Fruit fly (Drosophila melanogaster) whole organism, embryonic: ENCODE measurements around the gene ND-39.
A peak's percentile ranks its signal among the peaks of the same experiment; 100 is the strongest.

ENCODE experiments used
- Bgb ChIP-seq: fragments of 200-800 bp; sonication (Bioruptor generic); IDR thresholded peaks from 2 replicates; pipeline ENCODE4 v1.3.6; 2022; ENCODE audit warnings: missing biosample characterization, missing genetic modification characterization; ENCODE audit not compliant: partially characterized antibody
- C15 ChIP-seq: fragments of 200-800 bp; sonication (Bioruptor generic); IDR thresholded peaks from 3 replicates; pipeline ENCODE4 v1.3.6; 2022; ENCODE audit warnings: missing biosample characterization, missing genetic modification characterization
- CG10209 ChIP-seq: fragments of 200-800 bp; sonication (Bioruptor generic); optimal IDR thresholded peaks from 3 replicates; lab custom pipeline; 2017; ENCODE audit warnings: missing biosample characterization, mild to moderate bottlenecking, missing genetic modification characterization, missing genetic modification reagents
- CG12071 ChIP-seq: fragments of 200-800 bp; sonication (Bioruptor generic); optimal IDR thresholded peaks from 3 replicates; lab custom pipeline; 2018; ENCODE audit warnings: missing biosample characterization, mild to moderate bottlenecking, missing genetic modification characterization
- CG12659 ChIP-seq: fragments of 200-800 bp; sonication (Bioruptor generic); optimal IDR thresholded peaks from 3 replicates; lab custom pipeline; 2017; ENCODE audit warnings: mild to moderate bottlenecking, missing biosample characterization, missing genetic modification reagents, missing genetic modification characterization
- CG13775 ChIP-seq: fragments of 200-800 bp; sonication (Bioruptor generic); optimal IDR thresholded peaks from 3 replicates; lab custom pipeline; 2017; ENCODE audit warnings: missing biosample characterization, mild to moderate bottlenecking, missing genetic modification characterization
- CG14965 ChIP-seq: fragments of 200-800 bp; sonication (Bioruptor generic); optimal IDR thresholded peaks from 2 replicates; lab custom pipeline; 2016; ENCODE audit warnings: missing biosample characterization, missing genetic modification characterization, borderline replicate concordance
- CG15011 ChIP-seq: fragments of 200-800 bp; sonication (Bioruptor generic); optimal IDR thresholded peaks from 3 replicates; lab custom pipeline; 2018; ENCODE audit warnings: missing biosample characterization, mild to moderate bottlenecking, missing genetic modification characterization
- CG15601 ChIP-seq: fragments of 200-800 bp; sonication (Bioruptor generic); optimal IDR thresholded peaks from 3 replicates; lab custom pipeline; 2019; ENCODE audit warnings: missing biosample characterization, mild to moderate bottlenecking, missing genetic modification characterization, moderate library complexity
- CG15696 ChIP-seq: fragments of 200-800 bp; sonication (Bioruptor generic); optimal IDR thresholded peaks from 2 replicates; lab custom pipeline; 2019; ENCODE audit warnings: missing biosample characterization, mild to moderate bottlenecking, missing genetic modification characterization, moderate library complexity
- CG16813 ChIP-seq: fragments of 200-800 bp; sonication (Bioruptor generic); IDR thresholded peaks from 3 replicates; pipeline ENCODE4 v1.3.6; 2022; ENCODE audit warnings: missing biosample characterization, missing genetic modification characterization; ENCODE audit not compliant: partially characterized antibody
- CG18599 ChIP-seq: fragments of 200-800 bp; sonication (Bioruptor generic); optimal IDR thresholded peaks from 3 replicates; lab custom pipeline; 2017; ENCODE audit warnings: missing biosample characterization, missing genetic modification characterization, mild to moderate bottlenecking, moderate library complexity, missing genetic modification reagents
- CG2116 ChIP-seq: fragments of 200-800 bp; sonication (Bioruptor generic); optimal IDR thresholded peaks from 3 replicates; lab custom pipeline; 2018; ENCODE audit warnings: missing biosample characterization, mild to moderate bottlenecking, missing genetic modification characterization
- CG2120 ChIP-seq: fragments of 200-800 bp; sonication (Bioruptor generic); optimal IDR thresholded peaks from 3 replicates; lab custom pipeline; 2016; ENCODE audit warnings: missing biosample characterization, missing genetic modification characterization
- CG31388 ChIP-seq: fragments of 200-800 bp; sonication (Bioruptor generic); optimal IDR thresholded peaks from 2 replicates; lab custom pipeline; 2016; ENCODE audit warnings: missing biosample characterization, missing genetic modification characterization
- CG5953 ChIP-seq: fragments of 200-800 bp; sonication (Bioruptor generic); IDR thresholded peaks from 2 replicates; pipeline ENCODE4 v1.3.6; 2022; ENCODE audit warnings: missing biosample characterization, missing genetic modification characterization
- CG6854 ChIP-seq: fragments of 200-800 bp; sonication (Bioruptor generic); optimal IDR thresholded peaks from 3 replicates; lab custom pipeline; 2017; ENCODE audit warnings: missing biosample characterization, mild to moderate bottlenecking, missing genetic modification characterization
- CG7786 ChIP-seq: fragments of 200-800 bp; sonication (Bioruptor generic); optimal IDR thresholded peaks from 2 replicates; lab custom pipeline; 2016; ENCODE audit warnings: missing biosample characterization, missing genetic modification characterization
- CG8281 ChIP-seq: fragments of 200-800 bp; sonication (Bioruptor generic); optimal IDR thresholded peaks from 2 replicates; lab custom pipeline; 2018; ENCODE audit warnings: missing biosample characterization, mild to moderate bottlenecking, missing genetic modification characterization, moderate library complexity
- CG8359 ChIP-seq: fragments of 200-800 bp; sonication (Bioruptor generic); optimal IDR thresholded peaks from 2 replicates; lab custom pipeline; 2017; ENCODE audit warnings: missing biosample characterization, mild to moderate bottlenecking, missing genetic modification characterization, borderline replicate concordance
- CG8924 ChIP-seq: fragments of 200-800 bp; optimal IDR thresholded peaks from 3 replicates; lab custom pipeline; 2019; ENCODE audit warnings: missing biosample characterization, mild to moderate bottlenecking, missing genetic modification characterization, moderate library complexity
- CHES-1-like ChIP-seq: fragments of 200-800 bp; sonication (Bioruptor generic); optimal IDR thresholded peaks from 2 replicates; lab custom pipeline; 2016; ENCODE audit warnings: missing biosample characterization, missing genetic modification characterization
- E2f2 ChIP-seq: fragments of 200-800 bp; sonication (Bioruptor generic); IDR thresholded peaks from 2 replicates; pipeline ENCODE4 v1.3.6; 2022; ENCODE audit warnings: missing biosample characterization, missing genetic modification characterization
- Eip74EF ChIP-seq, 2 experiments: fragments of 200-800 bp in 1 of 2; fragments of >200 bp in 1 of 2; sonication (Bioruptor generic) in 1 of 2; optimal IDR thresholded peaks; 2 replicates each; lab custom pipeline; 2017 to 2019; ENCODE audit warnings: missing biosample characterization in 2 of 2, missing genetic modification characterization in 2 of 2, mild to moderate bottlenecking in 1 of 2, moderate library complexity in 1 of 2
- Ets65A ChIP-seq: fragments of 200-800 bp; sonication (Bioruptor generic); peaks from one replicate; lab custom pipeline; 2016; ENCODE audit warnings: missing biosample characterization, missing genetic modification characterization
- Gsc ChIP-seq: fragments of 200-800 bp; sonication (Bioruptor generic); IDR thresholded peaks from 2 replicates; pipeline ENCODE4 v1.3.6; 2022; ENCODE audit warnings: missing biosample characterization, missing genetic modification characterization
- HLH3B ChIP-seq: fragments of 200-800 bp; sonication (Bioruptor generic); IDR thresholded peaks from 2 replicates; pipeline ENCODE4 v1.3.6; 2022; ENCODE audit warnings: missing biosample characterization, missing genetic modification characterization
- Hey ChIP-seq: fragments of 200-800 bp; sonication (Bioruptor generic); optimal IDR thresholded peaks from 3 replicates; lab custom pipeline; 2018; ENCODE audit warnings: missing biosample characterization, mild to moderate bottlenecking, missing genetic modification characterization
- Mad ChIP-seq: fragments of 200-800 bp; sonication (Bioruptor generic); optimal IDR thresholded peaks from 2 replicates; lab custom pipeline; 2016; ENCODE audit warnings: missing biosample characterization, missing genetic modification characterization
- Myb ChIP-seq: fragments of 200-800 bp; sonication (Bioruptor generic); optimal IDR thresholded peaks from 2 replicates; lab custom pipeline; 2016; ENCODE audit warnings: missing biosample characterization, missing genetic modification characterization
- Pdp1 ChIP-seq, 2 experiments: fragments of 200-800 bp; sonication (Bioruptor generic); optimal IDR thresholded peaks; 3 replicates each; lab custom pipeline; 2016; ENCODE audit warnings: missing biosample characterization in 2 of 2, missing genetic modification characterization in 2 of 2, mild to moderate bottlenecking in 1 of 2, moderate library complexity in 1 of 2
- Poxn ChIP-seq: fragments of 200-800 bp; sonication (Bioruptor generic); IDR thresholded peaks from 2 replicates; pipeline ENCODE4 v1.3.6; 2022; ENCODE audit warnings: missing biosample characterization, missing genetic modification characterization
- Xrp1 ChIP-seq: fragments of 200-800 bp; sonication (Bioruptor generic); IDR thresholded peaks from 2 replicates; pipeline ENCODE4 v1.3.6; 2022; ENCODE audit warnings: missing biosample characterization, missing genetic modification characterization
- bigmax ChIP-seq: fragments of 200-800 bp; sonication (Bioruptor generic); optimal IDR thresholded peaks from 2 replicates; lab custom pipeline; 2018; ENCODE audit warnings: missing biosample characterization, mild to moderate bottlenecking, missing genetic modification characterization
- da ChIP-seq: fragments of 200-800 bp; sonication (Bioruptor generic); optimal IDR thresholded peaks from 2 replicates; lab custom pipeline; 2016; ENCODE audit warnings: missing biosample characterization, missing genetic modification characterization
- ewg ChIP-seq: fragments of 200-800 bp; sonication (Bioruptor generic); optimal IDR thresholded peaks from 3 replicates; lab custom pipeline; 2017; ENCODE audit warnings: mild to moderate bottlenecking, missing biosample characterization, missing genetic modification reagents, missing genetic modification characterization
- fd102C ChIP-seq: fragments of 200-800 bp; sonication (Bioruptor generic); optimal IDR thresholded peaks from 2 replicates; lab custom pipeline; 2018; ENCODE audit warnings: missing biosample characterization, mild to moderate bottlenecking, missing genetic modification characterization, moderate library complexity
- gsb ChIP-seq: fragments of 200-800 bp; sonication (Bioruptor generic); IDR thresholded peaks from 2 replicates; pipeline ENCODE4 v1.3.6; 2022; ENCODE audit warnings: missing biosample characterization, missing genetic modification characterization
- jigr1 ChIP-seq: fragments of 200-800 bp; sonication (Bioruptor generic); IDR thresholded peaks from 3 replicates; pipeline ENCODE4 v1.3.6; 2022; ENCODE audit warnings: missing biosample characterization, missing genetic modification characterization
- ken ChIP-seq: fragments of 200-800 bp; sonication (Bioruptor generic); IDR thresholded peaks from 3 replicates; pipeline ENCODE4 v1.3.6; 2022; ENCODE audit warnings: missing biosample characterization, missing genetic modification characterization
- lilli ChIP-seq: fragments of 200-800 bp; sonication (Bioruptor generic); optimal IDR thresholded peaks from 3 replicates; lab custom pipeline; 2016; ENCODE audit warnings: missing biosample characterization, missing genetic modification characterization
- luna ChIP-seq: fragments of 200-800 bp; sonication (Bioruptor generic); optimal IDR thresholded peaks from 2 replicates; lab custom pipeline; 2016; ENCODE audit warnings: missing biosample characterization, missing genetic modification characterization
- psq ChIP-seq: fragments of 200-800 bp; sonication (Bioruptor generic); optimal IDR thresholded peaks from 2 replicates; lab custom pipeline; 2017; ENCODE audit warnings: missing biosample characterization, missing genetic modification characterization
- row ChIP-seq: fragments of 200-800 bp; sonication (Bioruptor generic); IDR thresholded peaks from 3 replicates; pipeline ENCODE4 v1.3.6; 2022; ENCODE audit warnings: missing biosample characterization, missing genetic modification characterization
- schlank ChIP-seq: fragments of 200-800 bp; sonication (Bioruptor generic); optimal IDR thresholded peaks from 2 replicates; lab custom pipeline; 2018; ENCODE audit warnings: missing biosample characterization, mild to moderate bottlenecking, missing genetic modification characterization
- twi ChIP-seq: fragments of 200-800 bp; optimal IDR thresholded peaks from 2 replicates; lab custom pipeline; 2019; ENCODE audit warnings: missing biosample characterization, mild to moderate bottlenecking, missing genetic modification characterization, moderate library complexity
- wdn ChIP-seq: fragments of 200-800 bp; sonication (Bioruptor generic); IDR thresholded peaks from 2 replicates; pipeline ENCODE4 v1.3.6; 2022; ENCODE audit warnings: missing biosample characterization, missing genetic modification characterization
- zen ChIP-seq: fragments of 200-800 bp; sonication (Bioruptor generic); optimal IDR thresholded peaks from 3 replicates; lab custom pipeline; 2018; ENCODE audit warnings: missing biosample characterization, mild to moderate bottlenecking, missing genetic modification characterization, moderate library complexity

The ND-39 gene

dm6 chr3L:20471499-20472313 lies 20.2 kb upstream of the ND-39 start (continued):
- TF ChIP-seq CG18599 (GFP tag; lab: Kevin White, UChicago) (peak; percentile 79), Gsc (GFP tag; lab: Robert Waterston, UW) (no peak), bigmax (peak; percentile 3), CG2120 (GFP tag; lab: Kevin White, UChicago) (peak; percentile 31), schlank (tag; lab: Kevin White, UChicago) (peak; percentile 71), lilli (GFP tag; lab: Kevin White, UChicago) (peak; percentile 22), gsb (no peak), C15 (GFP tag; lab: Robert Waterston, UW) (no peak), jigr1 (GFP tag; lab: Robert Waterston, UW) (no peak), zen (tag; lab: Kevin White, UChicago) (peak; percentile 25), Xrp1 (peak; percentile 57), CG7786 (GFP tag; lab: Kevin White, UChicago) (peak; percentile 32), psq (peak; percentile 47), ken (GFP tag; lab: Robert Waterston, UW) (peak; percentile 29; the same call in 1 of the 3 replicates), row (GFP tag; lab: Robert Waterston, UW) (no peak; the same call in 1 of the 3 replicates), fd102C (peak; percentile 79), CG8281 (tag; lab: Kevin White, UChicago) (peak; percentile 18), Ets65A (GFP tag; lab: Kevin White, UChicago) (peak; percentile 47), CG12071 (GFP tag; lab: Kevin White, UChicago) (peak; percentile 87), CG14965 (GFP tag; lab: Kevin White, UChicago) (peak; percentile 29), Hey (tag; lab: Kevin White, UChicago) (peak; percentile 61), CG15601 (tag; lab: Kevin White, UChicago) (peak; percentile 63), Bgb (GFP tag; lab: Robert Waterston, UW) (no peak), da (GFP tag; lab: Kevin White, UChicago) (peak; percentile 46), CG2116 (GFP tag; lab: Kevin White, UChicago) (peak; percentile 54), CG5953 (peak; percentile 47; the same call in 1 of the 2 replicates), CG8924 (tag; lab: Kevin White, UChicago) (peak; percentile 41), twi (no peak), CG12659 (GFP tag; lab: Kevin White, UChicago) (peak; percentile 25), CHES-1-like (GFP tag; lab: Kevin White, UChicago) (peak; percentile 53), CG15011 (GFP tag; lab: Kevin White, UChicago) (peak; percentile 73), Poxn (GFP tag; lab: Robert Waterston, UW) (no peak), CG13775 (GFP tag; lab: Kevin White, UChicago) (no peak), Myb (GFP tag; lab: Kevin White, UChicago) (peak; percentile 35), Mad (GFP tag; lab: Kevin White, UChicago) (peak; percentile 50), CG31388 (no peak), luna (peak; percentile 5), ewg (GFP tag; lab: Kevin White, UChicago) (peak; percentile 32), CG10209 (peak; percentile 76), HLH3B (peak; percentile 6; the same call in 1 of the 2 replicates), E2f2 (0 out of 2 replicates have a peak, but pooled peaks have one; percentile 25), CG15696 (tag; lab: Kevin White, UChicago) (peak; percentile 71), Eip74EF (GFP tag; optimal IDR thresholded peaks at IDR 0.05; lab: Kevin White, UChicago) (peak in 1 of 2 experiments; percentile 13), wdn (GFP tag; lab: Robert Waterston, UW) (no peak), CG16813 (no peak), CG6854 (GFP tag; lab: Kevin White, UChicago) (peak; percentile 55), CG8359 (peak; percentile 39), Pdp1 (GFP tag; optimal IDR thresholded peaks at IDR 0.05; lab: Kevin White, UChicago) (peak; percentile 20 to 61)
